Fruit fly (Drosophila melanogaster): ENCODE results near the gene CG10512.
A peak's percentile ranks its signal among the peaks of the same experiment; 100 is the strongest.

DNA sequence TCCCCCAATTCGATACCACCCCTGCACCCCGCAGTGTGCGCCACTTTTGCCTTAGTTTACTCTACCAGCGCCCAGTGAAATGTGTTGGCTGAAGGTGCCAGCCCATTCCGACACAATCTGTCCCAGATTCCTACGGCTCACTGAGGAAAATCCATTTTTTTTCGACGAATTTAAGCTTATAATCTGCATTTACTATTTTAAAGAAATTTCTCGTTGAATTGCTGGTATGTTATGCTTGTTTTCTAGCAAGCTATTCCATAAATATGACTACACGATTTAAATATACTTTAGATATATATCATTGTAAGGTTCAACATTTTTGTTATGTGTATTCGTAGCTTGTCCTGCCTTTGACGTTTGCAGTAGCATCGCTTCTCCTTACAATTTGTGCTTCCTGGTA is 20.5 kb downstream of the CG10512 start:
- TF ChIP-seq gl (tag; optimal IDR thresholded peaks at IDR 0.05): no peak
- peak; percentile 8 for TF ChIP-seq CG9948 (tag; optimal IDR thresholded peaks at IDR 0.05)
- no peak for TF ChIP-seq D1 (tag; optimal IDR thresholded peaks at IDR 0.05)
- peak; percentile 52; the same call in 1 of the 2 replicates for TF ChIP-seq Ets98B (GFP tag; IDR thresholded peaks at IDR 0.05)
- no peak for TF ChIP-seq EcR (GFP tag; optimal IDR thresholded peaks at IDR 0.05)
